Worm (Caenorhabditis elegans) whole organism, midembryonic: Measurements from ENCODE around the gene trul-1.

Experiments
- T22C8.4 ChIP-seq: fragments of 200-800 bp; sonication (Bioruptor generic); IDR thresholded peaks from 2 replicates; pipeline ENCODE4 v1.3.6; 2022; ENCODE audit warnings: missing genetic modification characterization, missing compliant biosample characterization
- cog-1 ChIP-seq: sonication (generic microtip); optimal IDR thresholded peaks from 2 replicates; lab custom pipeline; 2016; ENCODE audit warnings: missing genetic modification characterization, missing compliant biosample characterization
- flt-1 ChIP-seq: fragments of 200-800 bp; sonication (Bioruptor generic); IDR thresholded peaks from 2 replicates; pipeline ENCODE4 v1.3.6; 2022; ENCODE audit warnings: missing genetic modification characterization, missing compliant biosample characterization
- klf-2 ChIP-seq: fragments of 200-800 bp; sonication (Bioruptor generic); conservative IDR thresholded peaks from 2 replicates; pipeline ENCODE4 v1.3.6; 2022; ENCODE audit warnings: missing genetic modification reagents, missing genetic modification characterization, missing compliant biosample characterization
- med-1 ChIP-seq: sonication (generic microtip); optimal IDR thresholded peaks from 2 replicates; lab custom pipeline; 2017; ENCODE audit warnings: missing genetic modification characterization, mild to moderate bottlenecking, missing compliant biosample characterization, antibody characterized with exemption, missing genetic modification reagents; ENCODE audit not compliant: insufficient read depth
- ref-1 ChIP-seq: fragments of 200-800 bp; sonication (Bioruptor generic); conservative IDR thresholded peaks from 2 replicates; pipeline ENCODE4 v1.3.6; 2022; ENCODE audit warnings: missing genetic modification reagents, missing genetic modification characterization, missing compliant biosample characterization
- tab-1 ChIP-seq: fragments of 200-800 bp; sonication (Bioruptor generic); IDR thresholded peaks from 2 replicates; pipeline ENCODE4 v1.3.6; 2022; ENCODE audit warnings: missing genetic modification characterization, missing compliant biosample characterization
- ztf-29 ChIP-seq: fragments of 200-800 bp; sonication (Bioruptor generic); IDR thresholded peaks from 2 replicates; pipeline ENCODE4 v1.3.6; 2022; ENCODE audit warnings: missing genetic modification reagents, missing genetic modification characterization, missing compliant biosample characterization

- TF ChIP-seq ztf-29, result no peak
- TF ChIP-seq med-1 (GFP tag; lab: Kevin White, UChicago), result no peak
- TF ChIP-seq T22C8.4, result no peak
- TF ChIP-seq klf-2 (GFP tag; lab: Robert Waterston, UW), result no peak
- TF ChIP-seq flt-1 (GFP tag; lab: Robert Waterston, UW), result no peak
- no peak for TF ChIP-seq tab-1
- TF ChIP-seq ref-1 (GFP tag; lab: Robert Waterston, UW), result no peak
- no peak for TF ChIP-seq cog-1 (tag; lab: Kevin White, UChicago)
Measured at ce11 chrII:307154-307553, 24.8 kb upstream of the trul-1 start, which contains the start of gene K01A2.4.
